Fruit fly (Drosophila melanogaster): Measurements from ENCODE around the gene CG42688.

The CG42688 gene

dm6 chr2L:19134814-19135523 lies 47.6 kb downstream of the CG42688 start, which contains the start of gene Polr1D (continued):
- TF ChIP-seq lab (GFP tag; optimal IDR thresholded peaks at IDR 0.05) (peak; percentile 28), gsb-n (tag; optimal IDR thresholded peaks at IDR 0.05) (peak; percentile 43), nerfin-1 (tag; optimal IDR thresholded peaks at IDR 0.05) (peak; percentile 61), cwo (GFP tag; optimal IDR thresholded peaks at IDR 0.05) (peak; percentile 10), CG7556 (GFP tag; optimal IDR thresholded peaks at IDR 0.05) (peak; percentile 28), CG11504 (tag; optimal IDR thresholded peaks at IDR 0.05) (peak; percentile 43), grau (tag; optimal IDR thresholded peaks at IDR 0.05) (peak; percentile 99), sd (tag; optimal IDR thresholded peaks at IDR 0.05) (peak; percentile 52), CG17802 (tag; optimal IDR thresholded peaks at IDR 0.05) (no peak), slbo (GFP tag; IDR thresholded peaks at IDR 0.05) (peak; percentile 25), kni (GFP tag; optimal IDR thresholded peaks at IDR 0.05) (peak; percentile 92), tap (tag; optimal IDR thresholded peaks at IDR 0.05) (peak; percentile 59), Hey (tag; optimal IDR thresholded peaks at IDR 0.05) (peak; percentile 42), bsh (GFP tag; optimal IDR thresholded peaks at IDR 0.05) (peak in 1 of 2 experiments; percentile 5), Ptx1 (GFP tag; IDR thresholded peaks at IDR 0.05) (0 out of 2 replicates have a peak, but pooled peaks have one; percentile 35), vvl (GFP tag; IDR thresholded peaks at IDR 0.05) (peak; percentile 57; the same call in 1 of the 2 replicates), CG7357 (GFP tag; IDR thresholded peaks at IDR 0.05) (peak; percentile 54; the same call in 2 of the 3 replicates), nmo (GFP tag; optimal IDR thresholded peaks at IDR 0.05) (peak; percentile 24), CG8388 (GFP tag; optimal IDR thresholded peaks at IDR 0.05) (peak; percentile 33), Scr (GFP tag; IDR thresholded peaks at IDR 0.05; ENCODE audit: partially characterized antibody) (peak; percentile 25; the same call in 1 of the 2 replicates), CG15479 (GFP tag; optimal IDR thresholded peaks at IDR 0.05) (peak; percentile 78), sisA (GFP tag; IDR thresholded peaks at IDR 0.05) (0 out of 2 replicates have a peak, but pooled peaks have one; percentile 16), nom (GFP tag; optimal IDR thresholded peaks at IDR 0.05) (peak; percentile 12), ato (GFP tag; IDR thresholded peaks at IDR 0.05; ENCODE audit: partially characterized antibody) (no peak), Rfx (GFP tag; IDR thresholded peaks at IDR 0.05) (peak; percentile 74), CG43689 (GFP tag; IDR thresholded peaks at IDR 0.05) (no peak), Nf-YC (tag; optimal IDR thresholded peaks at IDR 0.05) (peak; percentile 3), crol (GFP tag; IDR thresholded peaks at IDR 0.05) (peak; percentile 97), da (GFP tag; optimal IDR thresholded peaks at IDR 0.05) (peak; percentile 10), E2f2 (GFP tag; IDR thresholded peaks at IDR 0.05) (peak; percentile 11; the same call in 1 of the 2 replicates), hkb (optimal IDR thresholded peaks at IDR 0.05) (no peak), hkb (GFP tag; IDR thresholded peaks at IDR 0.05) (0 out of 2 replicates have a peak, but pooled peaks have one; percentile 53), tll (GFP tag; optimal IDR thresholded peaks at IDR 0.05) (peak in 1 of 2 experiments; percentile 30), chinmo (GFP tag; IDR thresholded peaks at IDR 0.05; ENCODE audit: partially characterized antibody) (peak; percentile 99), MESR4 (GFP tag; optimal IDR thresholded peaks at IDR 0.05) (no peak), ara (GFP tag; IDR thresholded peaks at IDR 0.05) (peak; percentile 41; the same call in 1 of the 2 replicates), scrt (GFP tag; optimal IDR thresholded peaks at IDR 0.05) (peak; percentile 85), CG30020 (tag; optimal IDR thresholded peaks at IDR 0.05) (peak; percentile 19), CG31388 (GFP tag; optimal IDR thresholded peaks at IDR 0.05) (no peak), Med (GFP tag) (peak; percentile 80), Pdp1 (GFP tag; optimal IDR thresholded peaks at IDR 0.05) (peak in 1 of 2 experiments; percentile 83), D (optimal IDR thresholded peaks at IDR 0.05) (peak; percentile 91), D (GFP tag; optimal IDR thresholded peaks at IDR 0.05) (no peak), CG17361 (GFP tag; IDR thresholded peaks at IDR 0.05) (peak; percentile 44; the same call in 1 of the 3 replicates), Trl (optimal IDR thresholded peaks at IDR 0.05) (peak; percentile 76 to 85), Trl (GFP tag; optimal IDR thresholded peaks at IDR 0.05) (no peak), B-H1 (GFP tag; IDR thresholded peaks at IDR 0.05) (no peak), ATbp (GFP tag; optimal IDR thresholded peaks at IDR 0.05) (no peak)

All from whole organism, embryonic.